Worm (Caenorhabditis elegans) whole organism, mixed stage, embryonic: ENCODE data around the gene F58F9.8.

Experiments used
- sptf-1 ChIP-seq: sonication (generic microtip); optimal IDR thresholded peaks from 2 replicates; lab custom pipeline; 2017; ENCODE audit warnings: mild to moderate bottlenecking, missing genetic modification characterization, moderate library complexity, missing compliant biosample characterization
- unc-39 ChIP-seq: fragments of 150-350 bp; optimal IDR thresholded peaks from 2 replicates; lab custom pipeline; 2014; ENCODE audit warnings: missing biosample characterization, missing genetic modification characterization

- TF ChIP-seq unc-39 (tag; lab: Kevin White, UChicago) = no peak
- TF ChIP-seq sptf-1 (tag; lab: Kevin White, UChicago) = no peak
Measured at ce11 chrIV:6269346-6269745, 31.4 kb downstream of the F58F9.8 start, which contains the start of gene srv-30.
